Fruit fly (Drosophila melanogaster) whole organism, embryonic: ENCODE measurements around the gene CG15221.
A peak's percentile ranks its signal among the peaks of the same experiment; 100 is the strongest.

Experiments used
- Bgb ChIP-seq: fragments of 200-800 bp; sonication (Bioruptor generic); IDR thresholded peaks from 2 replicates; pipeline ENCODE4 v1.3.6; 2022; ENCODE audit warnings: missing biosample characterization, missing genetic modification characterization; ENCODE audit not compliant: partially characterized antibody
- CG10267 ChIP-seq: fragments of 200-800 bp; sonication (Bioruptor generic); optimal IDR thresholded peaks from 2 replicates; lab custom pipeline; 2018; ENCODE audit warnings: missing biosample characterization, mild to moderate bottlenecking, missing genetic modification characterization, moderate library complexity
- CG12659 ChIP-seq: fragments of 200-800 bp; sonication (Bioruptor generic); optimal IDR thresholded peaks from 3 replicates; lab custom pipeline; 2017; ENCODE audit warnings: mild to moderate bottlenecking, missing biosample characterization, missing genetic modification reagents, missing genetic modification characterization
- CG13424 ChIP-seq: fragments of 200-800 bp; sonication (Bioruptor generic); optimal IDR thresholded peaks from 2 replicates; lab custom pipeline; 2019; ENCODE audit warnings: missing biosample characterization, mild to moderate bottlenecking, missing genetic modification characterization, moderate library complexity
- CG34224 ChIP-seq: fragments of 200-800 bp; sonication (Bioruptor generic); IDR thresholded peaks from 3 replicates; pipeline ENCODE4 v1.3.6; 2022; ENCODE audit warnings: missing biosample characterization, missing genetic modification characterization; ENCODE audit not compliant: partially characterized antibody
- CG6854 ChIP-seq: fragments of 200-800 bp; sonication (Bioruptor generic); optimal IDR thresholded peaks from 3 replicates; lab custom pipeline; 2017; ENCODE audit warnings: missing biosample characterization, mild to moderate bottlenecking, missing genetic modification characterization
- CG7357 ChIP-seq: fragments of 200-800 bp; sonication (Bioruptor generic); IDR thresholded peaks from 3 replicates; pipeline ENCODE4 v1.3.6; 2022; ENCODE audit warnings: missing biosample characterization, missing genetic modification characterization
- CG7928 ChIP-seq: fragments of 200-800 bp; sonication (Bioruptor generic); optimal IDR thresholded peaks from 2 replicates; lab custom pipeline; 2017; ENCODE audit warnings: missing biosample characterization, mild to moderate bottlenecking, missing genetic modification characterization
- CG9727 ChIP-seq: fragments of 200-800 bp; sonication (Bioruptor generic); optimal IDR thresholded peaks from 3 replicates; lab custom pipeline; 2017; ENCODE audit warnings: missing biosample characterization, mild to moderate bottlenecking, missing genetic modification characterization
- CTCF ChIP-seq: fragments of 200-800 bp; sonication (Bioruptor generic); optimal IDR thresholded peaks from 2 replicates; lab custom pipeline; 2017; ENCODE audit warnings: missing biosample characterization, mild to moderate bottlenecking, missing genetic modification characterization, moderate library complexity
- Dbx ChIP-seq: fragments of 200-800 bp; sonication (Bioruptor generic); IDR thresholded peaks from 3 replicates; pipeline ENCODE4 v1.3.6; 2022; ENCODE audit warnings: missing biosample characterization, missing genetic modification characterization
- HLHmδ ChIP-seq: fragments of 200-800 bp; sonication (Bioruptor generic); optimal IDR thresholded peaks from 2 replicates; lab custom pipeline; 2018; ENCODE audit warnings: missing biosample characterization, mild to moderate bottlenecking, missing genetic modification characterization, moderate library complexity
- Hand ChIP-seq: fragments of 200-800 bp; sonication (Bioruptor generic); optimal IDR thresholded peaks from 2 replicates; lab custom pipeline; 2017; ENCODE audit warnings: mild to moderate bottlenecking, missing biosample characterization, missing genetic modification reagents, missing genetic modification characterization
- MESR4 ChIP-seq: fragments of 200-800 bp; sonication (Bioruptor generic); optimal IDR thresholded peaks from 2 replicates; lab custom pipeline; 2018; ENCODE audit warnings: missing biosample characterization, mild to moderate bottlenecking, missing genetic modification characterization, moderate library complexity
- NFAT ChIP-seq: fragments of 200-800 bp; sonication (Bioruptor generic); IDR thresholded peaks from 2 replicates; pipeline ENCODE4 v1.3.6; 2022; ENCODE audit warnings: missing biosample characterization, missing genetic modification characterization
- Nf-YC ChIP-seq: fragments of 200-800 bp; optimal IDR thresholded peaks from 3 replicates; lab custom pipeline; 2019; ENCODE audit warnings: missing biosample characterization, mild to moderate bottlenecking, missing genetic modification characterization, moderate library complexity
- PHDP ChIP-seq: fragments of 200-800 bp; sonication (Bioruptor generic); optimal IDR thresholded peaks from 3 replicates; lab custom pipeline; 2018; ENCODE audit warnings: missing biosample characterization, mild to moderate bottlenecking, missing genetic modification characterization, moderate library complexity
- Pdp1 ChIP-seq, 2 experiments: fragments of 200-800 bp; sonication (Bioruptor generic); optimal IDR thresholded peaks; 3 replicates each; lab custom pipeline; 2016; ENCODE audit warnings: missing biosample characterization in 2 of 2, missing genetic modification characterization in 2 of 2, mild to moderate bottlenecking in 1 of 2, moderate library complexity in 1 of 2
- Side ChIP-seq: fragments of 200-800 bp; sonication (Bioruptor generic); optimal IDR thresholded peaks from 2 replicates; lab custom pipeline; 2016; ENCODE audit warnings: missing biosample characterization, missing genetic modification characterization
- Sry-δ ChIP-seq: fragments of 200-800 bp; sonication (Bioruptor generic); optimal IDR thresholded peaks from 2 replicates; lab custom pipeline; 2016; ENCODE audit warnings: missing biosample characterization, missing genetic modification characterization
- Trl ChIP-seq, 3 experiments: fragments of >200 bp in 2 of 3; fragments of 200-800 bp in 1 of 3; sonication (Bioruptor generic) in 1 of 3; optimal IDR thresholded peaks; 2 replicates in 1 of 3; 3 replicates in 2 of 3; lab custom pipeline; 2016 to 2017; ENCODE audit warnings: missing biosample characterization in 1 of 3, missing genetic modification characterization in 1 of 3
- YL-1 ChIP-seq: fragments of 200-800 bp; sonication (Bioruptor generic); optimal IDR thresholded peaks from 3 replicates; lab custom pipeline; 2017; ENCODE audit warnings: missing biosample characterization, mild to moderate bottlenecking, missing genetic modification characterization
- bab2 ChIP-seq: fragments of 200-800 bp; sonication (Bioruptor generic); optimal IDR thresholded peaks from 2 replicates; lab custom pipeline; 2016; ENCODE audit warnings: missing biosample characterization, missing genetic modification characterization
- bigmax ChIP-seq: fragments of 200-800 bp; sonication (Bioruptor generic); optimal IDR thresholded peaks from 2 replicates; lab custom pipeline; 2018; ENCODE audit warnings: missing biosample characterization, mild to moderate bottlenecking, missing genetic modification characterization
- br ChIP-seq: fragments of >200 bp; optimal IDR thresholded peaks from 2 replicates; lab custom pipeline; 2017
- cato ChIP-seq: fragments of 200-800 bp; sonication (Bioruptor generic); optimal IDR thresholded peaks from 2 replicates; lab custom pipeline; 2016; ENCODE audit warnings: missing biosample characterization, missing genetic modification characterization, borderline replicate concordance
- dysf ChIP-seq: fragments of 200-800 bp; sonication (Bioruptor generic); IDR thresholded peaks from 3 replicates; pipeline ENCODE4 v1.3.6; 2022; ENCODE audit warnings: missing biosample characterization, missing genetic modification characterization
- esg ChIP-seq: fragments of 200-800 bp; sonication (Bioruptor generic); conservative IDR thresholded peaks from 2 replicates; pipeline ENCODE4 v1.3.6; 2022; ENCODE audit warnings: missing biosample characterization, missing genetic modification characterization
- gce ChIP-seq: fragments of 200-800 bp; sonication (Bioruptor generic); IDR thresholded peaks from 3 replicates; pipeline ENCODE4 v1.3.6; 2022; ENCODE audit warnings: missing biosample characterization, missing genetic modification characterization
- grau ChIP-seq: fragments of 200-800 bp; optimal IDR thresholded peaks from 3 replicates; lab custom pipeline; 2019; ENCODE audit warnings: missing biosample characterization, mild to moderate bottlenecking, missing genetic modification characterization, moderate library complexity
- gro ChIP-seq: fragments of 200-800 bp; sonication (Bioruptor generic); optimal IDR thresholded peaks from 2 replicates; lab custom pipeline; 2016; ENCODE audit warnings: missing biosample characterization, missing genetic modification characterization
- her ChIP-seq: fragments of 200-800 bp; sonication (Bioruptor generic); optimal IDR thresholded peaks from 2 replicates; lab custom pipeline; 2016; ENCODE audit warnings: missing biosample characterization, missing genetic modification characterization
- hth ChIP-seq: fragments of >200 bp; optimal IDR thresholded peaks from 2 replicates; lab custom pipeline; 2017; ENCODE audit warnings: inconsistent platforms
- jumu ChIP-seq: fragments of 200-800 bp; sonication (Bioruptor generic); optimal IDR thresholded peaks from 3 replicates; lab custom pipeline; 2016; ENCODE audit warnings: missing biosample characterization, missing genetic modification characterization
- mld ChIP-seq: fragments of 200-800 bp; sonication (Bioruptor generic); IDR thresholded peaks from 3 replicates; pipeline ENCODE4 v1.3.6; 2022; ENCODE audit warnings: missing biosample characterization, missing genetic modification characterization; ENCODE audit not compliant: partially characterized antibody
- nerfin-2 ChIP-seq: fragments of 200-800 bp; sonication (Bioruptor generic); IDR thresholded peaks from 2 replicates; pipeline ENCODE4 v1.3.6; 2022; ENCODE audit warnings: missing biosample characterization, missing genetic modification characterization; ENCODE audit not compliant: partially characterized antibody
- nmo ChIP-seq: fragments of 200-800 bp; sonication (Bioruptor generic); optimal IDR thresholded peaks from 2 replicates; lab custom pipeline; 2018; ENCODE audit warnings: missing biosample characterization, mild to moderate bottlenecking, missing genetic modification characterization, moderate library complexity
- nom ChIP-seq: fragments of 200-800 bp; sonication (Bioruptor generic); optimal IDR thresholded peaks from 2 replicates; lab custom pipeline; 2017; ENCODE audit warnings: missing biosample characterization, missing genetic modification characterization, mild to moderate bottlenecking, moderate library complexity, missing genetic modification reagents
- oc ChIP-seq: fragments of 200-800 bp; sonication (Bioruptor generic); optimal IDR thresholded peaks from 2 replicates; lab custom pipeline; 2018; ENCODE audit warnings: missing biosample characterization, mild to moderate bottlenecking, missing genetic modification characterization, moderate library complexity
- otp ChIP-seq: fragments of 200-800 bp; sonication (Bioruptor generic); IDR thresholded peaks from 3 replicates; pipeline ENCODE4, ENCODE4 v1.3.6; 2022; ENCODE audit warnings: missing biosample characterization, missing genetic modification characterization
- p53 ChIP-seq: fragments of 200-800 bp; sonication (Bioruptor generic); optimal IDR thresholded peaks from 2 replicates; lab custom pipeline; 2016; ENCODE audit warnings: missing biosample characterization, missing genetic modification characterization
- ro ChIP-seq: fragments of 200-800 bp; sonication (Bioruptor generic); IDR thresholded peaks from 2 replicates; pipeline ENCODE4 v1.3.6; 2022; ENCODE audit warnings: missing biosample characterization, missing genetic modification characterization
- sisA ChIP-seq: fragments of 200-800 bp; sonication (Bioruptor generic); IDR thresholded peaks from 2 replicates; pipeline ENCODE4 v1.3.6; 2022; ENCODE audit warnings: missing biosample characterization, missing genetic modification characterization
- sna ChIP-seq: fragments of 200-800 bp; sonication (Bioruptor generic); IDR thresholded peaks from 2 replicates; pipeline ENCODE4 v1.3.6; 2022; ENCODE audit warnings: missing biosample characterization, missing genetic modification characterization; ENCODE audit not compliant: partially characterized antibody
- sug ChIP-seq: fragments of 200-800 bp; optimal IDR thresholded peaks from 2 replicates; lab custom pipeline; 2019; ENCODE audit warnings: missing biosample characterization, mild to moderate bottlenecking, missing genetic modification characterization, moderate library complexity
- trem ChIP-seq: fragments of 200-800 bp; optimal IDR thresholded peaks from 3 replicates; lab custom pipeline; 2019; ENCODE audit warnings: missing biosample characterization, mild to moderate bottlenecking, missing genetic modification characterization, moderate library complexity
- zen ChIP-seq: fragments of 200-800 bp; sonication (Bioruptor generic); optimal IDR thresholded peaks from 3 replicates; lab custom pipeline; 2018; ENCODE audit warnings: missing biosample characterization, mild to moderate bottlenecking, missing genetic modification characterization, moderate library complexity
- zen2 ChIP-seq: fragments of 200-800 bp; sonication (Bioruptor generic); IDR thresholded peaks from 3 replicates; pipeline ENCODE4 v1.3.6; 2022; ENCODE audit warnings: missing biosample characterization, missing genetic modification characterization; ENCODE audit not compliant: partially characterized antibody

Gene CG15221

DNA sequence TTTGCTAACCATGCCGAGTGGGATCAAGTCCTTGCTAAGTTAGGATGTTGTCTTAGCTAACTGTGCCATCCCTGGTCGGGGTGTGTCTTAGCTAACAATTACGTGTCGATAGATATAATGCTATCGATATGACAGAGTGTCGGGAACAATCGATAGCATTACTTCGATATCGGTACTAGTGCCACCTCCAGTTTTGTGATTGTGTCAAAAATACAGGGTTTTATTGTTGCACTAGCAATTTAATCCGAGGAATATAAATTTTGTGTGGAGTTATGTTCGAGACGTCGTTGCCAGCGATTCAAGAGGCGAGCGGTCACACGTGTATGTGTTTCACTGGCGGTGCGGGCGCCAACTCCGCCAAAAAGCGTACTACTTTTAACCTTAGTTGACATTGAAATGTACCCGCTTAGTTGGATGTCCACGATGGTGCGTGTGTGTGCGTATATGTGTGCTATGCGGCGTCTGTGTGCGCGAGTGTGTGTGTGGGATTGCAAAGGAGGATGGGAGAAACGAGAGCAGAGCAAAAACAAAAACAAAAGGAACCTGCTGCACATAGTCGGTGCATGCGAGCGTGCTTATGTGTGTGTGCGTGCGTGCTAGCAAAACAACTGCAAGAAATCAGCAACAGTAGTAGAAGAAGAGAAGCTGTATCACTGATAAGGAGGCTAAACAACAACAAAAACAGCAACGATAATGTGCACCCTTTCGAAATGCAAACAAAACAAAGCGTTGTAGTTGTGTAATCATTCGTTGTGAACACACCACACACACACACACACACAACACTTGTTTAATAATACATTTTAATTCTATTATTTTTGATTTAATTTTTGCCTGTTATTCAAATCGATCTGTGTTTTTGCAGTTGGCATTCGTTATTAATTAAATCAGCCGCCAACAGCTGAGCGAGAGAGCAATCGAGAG lies 28.8 kb upstream of the CG15221 start, which contains the start of gene PhKgamma (continued):
- TF ChIP-seq hth: no peak
- TF ChIP-seq CG34224: peak; percentile 85
- peak; percentile 45 for TF ChIP-seq jumu (GFP tag; lab: Kevin White, UChicago)
- TF ChIP-seq zen (tag; lab: Kevin White, UChicago): peak; percentile 79
- no peak for TF ChIP-seq br (lab: Kevin White, UChicago)
- peak; percentile 57 for TF ChIP-seq p53 (GFP tag; lab: Kevin White, UChicago)
- peak; percentile 33 for TF ChIP-seq Hand (GFP tag; lab: Kevin White, UChicago)
- peak; percentile 62 for TF ChIP-seq YL-1
- TF ChIP-seq CG6854 (GFP tag; lab: Kevin White, UChicago): peak; percentile 33
- peak; percentile 64 for TF ChIP-seq CG10267
- TF ChIP-seq oc (tag; lab: Kevin White, UChicago): peak; percentile 40
- peak; percentile 36 for TF ChIP-seq gro (GFP tag; lab: Kevin White, UChicago)
- peak; percentile 93 for TF ChIP-seq CG7928 (GFP tag; lab: Kevin White, UChicago)
- no peak for TF ChIP-seq CG7357 (GFP tag; lab: Robert Waterston, UW)
- peak; percentile 42; the same call in 1 of the 2 replicates for TF ChIP-seq NFAT
- TF ChIP-seq nmo (GFP tag; lab: Kevin White, UChicago): peak; percentile 53
- TF ChIP-seq mld: peak; percentile 83
- TF ChIP-seq CG12659 (GFP tag; lab: Kevin White, UChicago): peak; percentile 74
- peak; percentile 82 for TF ChIP-seq nom
- TF ChIP-seq her (GFP tag; lab: Kevin White, UChicago): peak; percentile 19
- TF ChIP-seq grau (tag; lab: Kevin White, UChicago): peak; percentile 41
- no peak for TF ChIP-seq ro (GFP tag; lab: Robert Waterston, UW)
- TF ChIP-seq Bgb (GFP tag; lab: Robert Waterston, UW): peak; percentile 97
- peak; percentile 30 for TF ChIP-seq HLHmδ (GFP tag; lab: Kevin White, UChicago)
- peak; percentile 20 for TF ChIP-seq CG9727 (GFP tag; lab: Kevin White, UChicago)
- no peak for TF ChIP-seq cato (GFP tag; lab: Kevin White, UChicago)
- no peak for TF ChIP-seq Trl (optimal IDR thresholded peaks at IDR 0.05; lab: Kevin White, UChicago)
- TF ChIP-seq Trl (GFP tag; optimal IDR thresholded peaks at IDR 0.05; lab: Kevin White, UChicago): peak; percentile 11
- TF ChIP-seq sisA: no peak
- TF ChIP-seq MESR4: peak; percentile 92
- peak; percentile 80 for TF ChIP-seq CTCF (GFP tag; lab: Kevin White, UChicago)
- peak; percentile 50 for TF ChIP-seq sug
- no peak; the same call in 2 of the 3 replicates for TF ChIP-seq dysf (GFP tag; lab: Robert Waterston, UW)
- no peak for TF ChIP-seq bab2 (GFP tag; lab: Kevin White, UChicago)
- peak; percentile 76 for TF ChIP-seq trem (tag; lab: Kevin White, UChicago)
- TF ChIP-seq Dbx (GFP tag; lab: Robert Waterston, UW): peak; percentile 36; the same call in 1 of the 3 replicates
- peak; percentile 22 for TF ChIP-seq bigmax (GFP tag; lab: Kevin White, UChicago)
- TF ChIP-seq Sry-δ: peak; percentile 98
- TF ChIP-seq PHDP (tag; lab: Kevin White, UChicago): peak; percentile 11
- TF ChIP-seq sna (GFP tag; lab: Robert Waterston, UW): peak; percentile 86
- no peak for TF ChIP-seq otp (GFP tag; lab: Robert Waterston, UW)
- peak; percentile 87 for TF ChIP-seq zen2 (GFP tag; lab: Robert Waterston, UW)
- peak; percentile 21 for TF ChIP-seq Nf-YC
- peak in 1 of 2 experiments; percentile 84 for TF ChIP-seq Pdp1 (GFP tag; optimal IDR thresholded peaks at IDR 0.05; lab: Kevin White, UChicago)
- TF ChIP-seq CG13424 (tag; lab: Kevin White, UChicago): peak; percentile 8
- TF ChIP-seq nerfin-2 (GFP tag; lab: Robert Waterston, UW): peak; percentile 81
- TF ChIP-seq esg (GFP tag; lab: Robert Waterston, UW): no peak
- TF ChIP-seq Side (GFP tag; lab: Kevin White, UChicago): peak; percentile 2
- TF ChIP-seq gce (GFP tag; lab: Robert Waterston, UW): no peak
